Worm (Caenorhabditis elegans) whole organism, late embryonic: ENCODE measurements around the gene chtb-3.
A peak's percentile ranks its signal among the peaks of the same experiment; 100 is the strongest.

Experiments used
- ama-1 ChIP-seq: fragments of 150-350 bp; optimal IDR thresholded peaks from 2 replicates; lab custom pipeline; 2014
- ceh-2 ChIP-seq: sonication (generic microtip); optimal IDR thresholded peaks from 2 replicates; lab custom pipeline; 2016; ENCODE audit warnings: missing genotype, missing genetic modification characterization, missing compliant biosample characterization
- ceh-48 ChIP-seq: sonication (generic microtip); optimal IDR thresholded peaks from 2 replicates; lab custom pipeline; 2016; ENCODE audit warnings: missing genetic modification characterization, inconsistent platforms, missing compliant biosample characterization
- fkh-10 ChIP-seq: fragments of 150-350 bp; optimal IDR thresholded peaks from 2 replicates; lab custom pipeline; 2014; ENCODE audit warnings: missing biosample characterization, missing genetic modification reagents, missing genetic modification characterization
- hlh-8 ChIP-seq: sonication (generic microtip); optimal IDR thresholded peaks from 2 replicates; lab custom pipeline; 2016; ENCODE audit warnings: missing genotype, missing genetic modification characterization, missing compliant biosample characterization
- pqm-1 ChIP-seq: sonication (generic microtip); optimal IDR thresholded peaks from 2 replicates; lab custom pipeline; 2016; ENCODE audit warnings: missing genetic modification characterization, missing compliant biosample characterization
- unc-86 ChIP-seq: sonication (generic microtip); optimal IDR thresholded peaks from 2 replicates; lab custom pipeline; 2016; ENCODE audit warnings: missing genetic modification characterization, missing compliant biosample characterization

DNA sequence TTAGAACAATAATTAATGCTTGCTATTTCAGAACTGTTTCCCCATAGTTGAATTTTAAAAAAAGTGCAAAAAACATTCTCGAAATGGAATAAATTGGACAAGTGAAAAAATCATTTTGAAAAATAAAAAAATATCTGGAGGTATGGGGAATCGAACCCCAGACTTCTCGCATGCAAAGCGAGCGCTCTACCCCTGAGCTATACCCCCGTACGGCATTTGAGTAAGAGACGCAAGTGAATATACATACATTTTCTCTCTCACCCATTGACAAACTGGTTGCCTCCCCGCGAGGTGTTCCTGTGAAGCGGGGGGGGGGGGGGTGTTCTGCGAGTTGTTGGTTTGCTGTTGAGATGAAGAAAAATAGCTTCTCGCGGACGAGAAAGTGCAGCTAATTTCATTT is 27.3 kb downstream of the chtb-3 start:
- peak; percentile 93 for TF ChIP-seq unc-86
- no peak for TF ChIP-seq pqm-1 (tag; lab: Kevin White, UChicago)
- TF ChIP-seq ceh-2 (tag; lab: Kevin White, UChicago), result peak; percentile 73
- TF ChIP-seq ama-1 (lab: Kevin White, UChicago), result no peak
- peak; percentile 80 for TF ChIP-seq ceh-48
- no peak for TF ChIP-seq fkh-10 (GFP tag; lab: Kevin White, UChicago)
- peak; percentile 65 for TF ChIP-seq hlh-8 (tag; lab: Kevin White, UChicago)
